Worm (Caenorhabditis elegans): ENCODE measurements around the gene C07E3.4.

C07E3.4 gene

ce11 chrII:10382247-10382646, 21.7 kb downstream of the C07E3.4 start:
- TF ChIP-seq nhr-237 (tag; optimal IDR thresholded peaks at IDR 0.05) (no peak), nhr-10 (tag; optimal IDR thresholded peaks at IDR 0.05) (no peak), unc-55 (GFP tag; optimal IDR thresholded peaks at IDR 0.05) (no peak), zag-1 (tag; optimal IDR thresholded peaks at IDR 0.05) (no peak), fos-1 (tag; optimal IDR thresholded peaks at IDR 0.05) (peak; percentile 53), elt-3 (tag; optimal IDR thresholded peaks at IDR 0.05) (no peak), ztf-11 (tag; optimal IDR thresholded peaks at IDR 0.05) (no peak), egl-27 (tag; optimal IDR thresholded peaks at IDR 0.05) (no peak), Y55F3AM.14 (GFP tag; optimal IDR thresholded peaks at IDR 0.05) (no peak), nhr-6 (tag; optimal IDR thresholded peaks at IDR 0.05) (no peak), ZK546.5 (tag; optimal IDR thresholded peaks at IDR 0.05) (no peak), unc-39 (tag; optimal IDR thresholded peaks at IDR 0.05) (no peak), nhr-129 (tag; optimal IDR thresholded peaks at IDR 0.05) (peak; percentile 86), blmp-1 (tag; optimal IDR thresholded peaks at IDR 0.05; ENCODE audit: insufficient read depth) (peak; percentile 40), F13H6.1 (tag; optimal IDR thresholded peaks at IDR 0.05) (peak; percentile 83), nhr-21 (tag; optimal IDR thresholded peaks at IDR 0.05) (peak; percentile 1), C34F6.9 (tag; optimal IDR thresholded peaks at IDR 0.05) (peak; percentile 26), aly-2 (tag; optimal IDR thresholded peaks at IDR 0.05) (no peak), ceh-16 (tag; optimal IDR thresholded peaks at IDR 0.05) (peak; percentile 47), unc-62 (GFP tag; optimal IDR thresholded peaks at IDR 0.05) (no peak), nhr-11 (tag; optimal IDR thresholded peaks at IDR 0.05) (no peak), ztf-4 (tag; optimal IDR thresholded peaks at IDR 0.05) (peak; percentile 12), sma-3 (GFP tag; optimal IDR thresholded peaks at IDR 0.05) (peak; percentile 35), nhr-23 (tag; optimal IDR thresholded peaks at IDR 0.05) (no peak), mbf-1 (tag; optimal IDR thresholded peaks at IDR 0.05) (no peak), lin-11 (tag; optimal IDR thresholded peaks at IDR 0.05) (no peak), alr-1 (tag; optimal IDR thresholded peaks at IDR 0.05) (no peak), gmeb-1 (tag; optimal IDR thresholded peaks at IDR 0.05) (peak; percentile 49), snpc-4 (tag; optimal IDR thresholded peaks at IDR 0.05) (no peak), nhr-25 (tag; optimal IDR thresholded peaks at IDR 0.05) (peak; percentile 81), elt-1 (tag; optimal IDR thresholded peaks at IDR 0.05) (no peak), dmd-4 (tag; optimal IDR thresholded peaks at IDR 0.05) (no peak), R02D3.7 (tag; optimal IDR thresholded peaks at IDR 0.05) (no peak), lin-13 (GFP tag; optimal IDR thresholded peaks at IDR 0.05) (no peak), mab-5 (tag; optimal IDR thresholded peaks at IDR 0.05) (no peak), nhr-77 (tag; optimal IDR thresholded peaks at IDR 0.05) (no peak), ama-1 (optimal IDR thresholded peaks at IDR 0.05) (no peak), mdl-1 (tag; optimal IDR thresholded peaks at IDR 0.05) (no peak), peb-1 (tag; optimal IDR thresholded peaks at IDR 0.05) (no peak), lin-39 (tag; optimal IDR thresholded peaks at IDR 0.05) (no peak), sma-9 (GFP tag; optimal IDR thresholded peaks at IDR 0.05) (peak; percentile 74), sma-9 (tag; optimal IDR thresholded peaks at IDR 0.05) (no peak), ztf-1 (GFP tag; conservative IDR thresholded peaks at IDR 0.05) (no peak), ceh-82 (tag; optimal IDR thresholded peaks at IDR 0.05) (no peak), lsy-2 (tag; optimal IDR thresholded peaks at IDR 0.05) (peak in 1 of 2 experiments; percentile 50), sem-4 (tag; optimal IDR thresholded peaks at IDR 0.05) (peak; percentile 76), nhr-12 (tag; optimal IDR thresholded peaks at IDR 0.05) (no peak), crh-2 (tag; optimal IDR thresholded peaks at IDR 0.05) (peak; percentile 34), skn-1 (tag; optimal IDR thresholded peaks at IDR 0.05) (no peak)
